Worm (Caenorhabditis elegans) whole organism, late embryonic: ENCODE measurements around the gene ZK430.5.

Source experiments
- ceh-14 ChIP-seq: sonication (generic microtip); optimal IDR thresholded peaks from 2 replicates; lab custom pipeline; 2016; ENCODE audit warnings: missing genotype, missing genetic modification characterization, missing compliant biosample characterization
- fkh-10 ChIP-seq: fragments of 150-350 bp; optimal IDR thresholded peaks from 2 replicates; lab custom pipeline; 2014; ENCODE audit warnings: missing biosample characterization, missing genetic modification reagents, missing genetic modification characterization

DNA sequence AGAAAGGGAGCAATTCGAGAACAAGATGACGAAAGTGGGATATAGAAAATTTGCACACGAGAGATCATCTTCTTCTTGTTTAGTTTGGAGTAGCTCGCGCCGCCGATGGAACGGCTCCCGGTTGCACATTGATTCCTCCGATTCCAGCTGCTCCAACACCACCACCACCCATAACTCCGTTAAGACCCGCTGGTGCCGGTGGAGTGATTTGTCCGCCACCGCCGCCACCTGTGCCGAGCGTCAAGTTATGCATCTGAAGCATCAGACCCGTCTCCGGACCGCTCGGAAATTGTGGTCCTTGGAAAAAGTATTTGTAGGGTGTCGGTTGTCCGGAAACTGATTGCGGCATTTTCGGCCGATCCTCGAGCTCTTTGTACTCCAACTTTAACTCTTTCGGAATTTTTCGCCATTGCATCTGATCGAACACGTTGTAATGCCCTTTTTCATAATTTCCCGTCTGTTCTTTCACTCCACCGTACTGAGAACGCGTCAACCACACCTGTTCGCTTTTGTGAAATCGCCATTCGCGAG is 32.5 kb upstream of the ZK430.5 start:
- TF ChIP-seq ceh-14 (tag; lab: Kevin White, UChicago) (no peak), fkh-10 (GFP tag; lab: Kevin White, UChicago) (no peak)
